Worm (Caenorhabditis elegans): Measurements from ENCODE around the gene F40G9.14.

- no peak for TF ChIP-seq him-1 (tag; optimal IDR thresholded peaks at IDR 0.05)
- TF ChIP-seq dao-5 (tag; optimal IDR thresholded peaks at IDR 0.05), result no peak
Measured at ce11 chrIII:165390-165789, 12.2 kb downstream of the F40G9.14 start, which contains the start of gene F40G9.7.
